Fruit fly (Drosophila melanogaster) whole organism, embryonic: ENCODE data around the gene CG33966.

ENCODE experiments used
- CG31365 ChIP-seq: fragments of 200-800 bp; sonication (Bioruptor generic); optimal IDR thresholded peaks from 2 replicates; lab custom pipeline; 2018; ENCODE audit warnings: missing biosample characterization, mild to moderate bottlenecking, missing genetic modification characterization
- CG9437 ChIP-seq: fragments of 200-800 bp; sonication (Bioruptor generic); optimal IDR thresholded peaks from 2 replicates; lab custom pipeline; 2018; ENCODE audit warnings: missing biosample characterization, mild to moderate bottlenecking, missing genetic modification characterization
- Doc3 ChIP-seq: fragments of 200-800 bp; sonication (Bioruptor generic); IDR thresholded peaks from 3 replicates; pipeline ENCODE4 v1.3.6; 2022; ENCODE audit warnings: missing biosample characterization, missing genetic modification characterization; ENCODE audit not compliant: partially characterized antibody
- bcd ChIP-seq: fragments of 200-800 bp; sonication (Bioruptor generic); optimal IDR thresholded peaks from 2 replicates; lab custom pipeline; 2017; ENCODE audit warnings: missing biosample characterization, mild to moderate bottlenecking, missing genetic modification characterization
- h ChIP-seq: fragments of >200 bp; optimal IDR thresholded peaks from 2 replicates; lab custom pipeline; 2017
- sr ChIP-seq: fragments of 200-800 bp; sonication (Bioruptor generic); IDR thresholded peaks from 3 replicates; pipeline ENCODE4 v1.3.6; 2022; ENCODE audit warnings: missing biosample characterization, missing genetic modification characterization

- TF ChIP-seq CG31365 (tag; lab: Kevin White, UChicago) (no peak), Doc3 (GFP tag; lab: Robert Waterston, UW) (no peak), CG9437 (GFP tag; lab: Kevin White, UChicago) (no peak), h (no peak), sr (no peak), bcd (GFP tag; lab: Kevin White, UChicago) (no peak)
Observed at dm6 chr3L:1195202-1195601, 38.7 kb upstream of the CG33966 start, which contains the start of gene LysX.
